Fruit fly (Drosophila melanogaster): Measurements from ENCODE around the gene Cpr65Ay.

Cpr65Ay gene

dm6 chr3L:6108264-6109060, 50.0 kb downstream of the Cpr65Ay start (continued):
- peak; percentile 48; the same call in 1 of the 2 replicates for TF ChIP-seq CG31441 (GFP tag; IDR thresholded peaks at IDR 0.05)
- 0 out of 2 replicates have a peak, but pooled peaks have one; percentile 12 for TF ChIP-seq sens-2 (GFP tag; IDR thresholded peaks at IDR 0.05)
- no peak for TF ChIP-seq pnt (GFP tag; optimal IDR thresholded peaks at IDR 0.05)
- no peak for TF ChIP-seq BEAF-32 (GFP tag; optimal IDR thresholded peaks at IDR 0.05)
- TF ChIP-seq salm (tag; optimal IDR thresholded peaks at IDR 0.05): no peak
- no peak for TF ChIP-seq CG8765 (GFP tag; IDR thresholded peaks at IDR 0.05)
- no peak for TF ChIP-seq Taf1 (GFP tag; IDR thresholded peaks at IDR 0.05)
